Worm (Caenorhabditis elegans): ENCODE measurements around the gene srw-122.

The srw-122 gene

DNA sequence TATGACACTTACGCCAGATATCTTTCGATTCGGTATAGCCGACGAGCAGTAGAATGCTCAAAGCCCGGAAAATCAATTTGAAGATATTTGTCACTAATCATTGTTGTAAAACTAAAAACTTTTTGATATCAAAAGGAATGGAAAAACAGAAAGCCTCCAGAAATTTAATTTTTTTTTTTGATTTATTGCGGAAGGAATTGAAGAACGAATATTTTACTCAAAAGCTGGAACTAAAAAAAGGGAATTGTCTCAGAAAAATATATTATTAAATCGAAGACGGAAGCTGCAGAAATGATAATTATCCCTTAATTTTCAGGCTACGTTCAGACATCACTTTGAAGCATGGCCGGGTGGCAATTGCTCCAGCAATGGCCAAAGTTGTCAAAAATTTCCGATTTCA is 8.1 kb downstream of the srw-122 start, which contains the start of gene srw-137:
TSS of gene srw-137 (minus strand) at position 101 of the 400 bp plus-strand sequence.
- TF ChIP-seq fkh-10 (GFP tag; optimal IDR thresholded peaks at IDR 0.05) (no peak), tbx-2 (tag; optimal IDR thresholded peaks at IDR 0.05) (no peak), ceh-34 (tag; optimal IDR thresholded peaks at IDR 0.05) (no peak), pax-1 (tag; optimal IDR thresholded peaks at IDR 0.05) (no peak), lim-6 (tag; optimal IDR thresholded peaks at IDR 0.05) (no peak), fax-1 (tag; optimal IDR thresholded peaks at IDR 0.05) (no peak), ceh-30 (tag; optimal IDR thresholded peaks at IDR 0.05) (no peak)

DNA sequence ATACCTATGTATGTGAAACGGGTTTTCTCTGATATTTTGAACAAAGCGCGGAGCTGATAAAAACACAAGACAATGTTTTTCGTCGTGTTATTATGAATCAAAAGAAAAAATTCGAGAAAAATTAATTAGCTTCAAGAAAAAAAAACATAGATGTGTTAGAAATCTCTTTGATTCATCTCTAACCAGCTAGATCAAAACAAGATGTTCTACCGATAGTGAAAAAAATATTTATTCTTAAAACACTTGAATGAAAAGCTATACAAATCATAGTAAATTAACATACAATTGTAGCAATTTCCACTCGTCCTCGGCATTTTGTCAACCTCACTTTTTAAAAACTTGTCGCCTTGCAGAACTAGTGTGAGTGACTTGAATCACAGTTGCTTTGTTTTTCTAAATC is 9.8 kb downstream of the srw-122 start:
- no peak for TF ChIP-seq hlh-6 (tag; optimal IDR thresholded peaks at IDR 0.05)
- TF ChIP-seq ztf-16 (tag; optimal IDR thresholded peaks at IDR 0.05), result no peak
- no peak for TF ChIP-seq ceh-24 (tag; optimal IDR thresholded peaks at IDR 0.05)
- TF ChIP-seq ets-4 (tag; optimal IDR thresholded peaks at IDR 0.05), result no peak
- no peak for TF ChIP-seq K09A11.1 (tag; optimal IDR thresholded peaks at IDR 0.05; ENCODE audit: insufficient read depth)

DNA sequence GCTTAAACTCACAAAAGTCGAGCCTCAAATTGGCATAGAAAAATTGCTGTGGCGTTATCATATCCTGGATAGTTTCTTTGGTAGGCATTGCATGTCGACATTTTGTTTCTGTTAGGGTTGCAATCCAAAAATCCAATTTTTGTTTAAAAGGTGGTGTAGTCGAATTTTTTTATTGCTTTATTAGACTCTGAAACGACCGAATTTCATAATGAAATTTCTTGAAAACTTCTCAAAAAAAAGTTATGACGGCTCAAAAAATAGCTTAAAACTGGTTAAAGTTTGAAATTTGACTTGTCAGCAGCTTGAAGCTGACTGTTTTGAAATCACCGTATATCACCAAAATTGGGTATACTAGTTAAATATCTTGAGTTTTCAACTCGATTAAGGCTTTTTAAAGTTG is 10.6 kb downstream of the srw-122 start, which contains the start of gene srw-143:
TSS of gene srw-143 (minus strand) at position 101 of the 400 bp plus-strand sequence.
- TF ChIP-seq pqm-1 (tag; optimal IDR thresholded peaks at IDR 0.05) (no peak), npax-4 (tag; optimal IDR thresholded peaks at IDR 0.05) (no peak), ttx-3 (tag; optimal IDR thresholded peaks at IDR 0.05) (no peak), ets-4 (tag; optimal IDR thresholded peaks at IDR 0.05) (no peak), fkh-6 (tag; optimal IDR thresholded peaks at IDR 0.05) (no peak), C08G9.2 (tag; optimal IDR thresholded peaks at IDR 0.05) (no peak), hlh-8 (tag; optimal IDR thresholded peaks at IDR 0.05) (no peak), ceh-18 (tag; optimal IDR thresholded peaks at IDR 0.05) (no peak), ceh-9 (tag; optimal IDR thresholded peaks at IDR 0.05) (no peak), rnt-1 (tag; optimal IDR thresholded peaks at IDR 0.05) (no peak), pag-3 (tag; optimal IDR thresholded peaks at IDR 0.05; ENCODE audit: borderline replicate concordance) (no peak), pros-1 (tag; optimal IDR thresholded peaks at IDR 0.05) (no peak), pha-2 (tag; optimal IDR thresholded peaks at IDR 0.05) (no peak)

DNA sequence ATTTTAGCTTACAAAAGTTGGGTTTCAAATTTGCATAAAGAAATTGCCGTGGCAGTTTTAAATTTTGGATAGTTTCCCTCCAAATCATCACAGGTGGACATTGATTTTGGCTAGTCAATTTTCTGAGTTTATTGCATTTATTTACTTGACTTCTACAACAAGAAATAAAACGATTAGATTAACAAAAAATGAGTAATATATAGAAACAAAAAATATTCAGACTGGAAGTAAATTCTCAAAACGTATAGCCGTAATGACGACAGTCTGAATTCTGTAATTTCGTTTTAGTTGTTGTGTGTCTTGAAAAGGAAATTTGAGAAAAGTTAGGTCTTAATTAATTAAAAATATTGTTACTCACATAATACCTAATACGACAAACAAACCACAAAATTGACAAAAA is 13.5 kb downstream of the srw-122 start, which contains the start of gene srw-141:
TSS of gene srw-141 (minus strand) at position 101 of the 400 bp plus-strand sequence.
- TF ChIP-seq dmd-4 (tag; optimal IDR thresholded peaks at IDR 0.05; ENCODE audit: borderline replicate concordance), result no peak
- no peak for TF ChIP-seq pag-3 (tag; optimal IDR thresholded peaks at IDR 0.05; ENCODE audit: borderline replicate concordance)
- TF ChIP-seq hlh-13 (GFP tag; optimal IDR thresholded peaks at IDR 0.05), result no peak
- no peak for TF ChIP-seq K09A11.1 (tag; optimal IDR thresholded peaks at IDR 0.05; ENCODE audit: insufficient read depth)
- no peak for TF ChIP-seq ceh-19 (GFP tag; optimal IDR thresholded peaks at IDR 0.05)
- TF ChIP-seq gmeb-2 (tag; optimal IDR thresholded peaks at IDR 0.05), result no peak

DNA sequence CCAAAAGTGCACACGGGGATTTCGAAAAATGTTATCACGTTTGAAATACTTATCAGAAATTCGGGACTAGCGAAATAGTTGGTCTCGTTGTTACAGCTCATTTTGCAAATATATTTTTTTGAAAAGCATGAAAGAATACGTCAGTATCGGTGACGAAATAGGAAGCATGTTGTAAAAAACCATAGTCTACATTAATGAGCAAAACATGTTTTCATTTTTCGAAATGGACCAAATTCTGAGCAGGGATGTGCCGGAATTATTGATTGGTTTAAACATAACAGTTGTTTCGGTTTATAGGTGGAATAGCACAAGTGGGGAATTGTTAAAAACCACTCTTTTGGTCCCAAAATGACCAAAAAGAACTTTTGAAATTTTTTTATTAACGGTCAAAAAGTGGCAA is 17.9 kb downstream of the srw-122 start, which contains the start of gene srh-247:
TSS of gene srh-247 (minus strand) at position 101 of the 400 bp plus-strand sequence.
- TF ChIP-seq unc-3 (GFP tag; conservative IDR thresholded peaks at IDR 0.05), result no peak
- TF ChIP-seq unc-3 (tag; optimal IDR thresholded peaks at IDR 0.05), result no peak
- no peak for TF ChIP-seq pha-4 (tag; optimal IDR thresholded peaks at IDR 0.05)
- no peak for TF ChIP-seq K09A11.1 (tag; optimal IDR thresholded peaks at IDR 0.05; ENCODE audit: insufficient read depth)
- no peak for TF ChIP-seq ceh-45 (GFP tag; IDR thresholded peaks at IDR 0.05)
- TF ChIP-seq hlh-8 (tag; optimal IDR thresholded peaks at IDR 0.05), result no peak
- TF ChIP-seq ceh-30 (tag; optimal IDR thresholded peaks at IDR 0.05), result no peak
- TF ChIP-seq sox-2 (GFP tag; IDR thresholded peaks at IDR 0.05), result no peak
- no peak for TF ChIP-seq nfya-1 (tag; optimal IDR thresholded peaks at IDR 0.05)
- TF ChIP-seq ceh-48 (tag; optimal IDR thresholded peaks at IDR 0.05), result no peak

Data from whole organism, late embryonic.